Worm (Caenorhabditis elegans): ENCODE data around the gene arx-5.

DNA sequence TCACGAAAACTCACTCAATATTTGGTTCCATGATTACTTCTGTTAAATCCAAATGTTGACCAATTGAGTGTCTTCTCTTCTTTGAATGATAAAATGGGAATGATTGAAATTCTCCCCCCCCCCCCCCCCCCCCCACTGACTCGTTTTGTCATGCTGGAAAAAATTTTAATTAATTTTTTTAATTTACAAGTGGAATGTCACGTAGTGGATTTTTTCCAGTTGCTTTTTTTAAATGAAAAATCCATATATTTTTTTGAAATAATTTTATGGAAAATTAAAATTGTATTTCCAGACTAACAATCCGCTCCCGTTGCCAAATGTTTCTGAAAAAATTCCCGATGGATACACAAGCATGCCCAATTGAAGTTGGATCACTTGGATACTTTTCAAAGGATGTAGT, 28.5 kb downstream of the arx-5 start, which contains the start of gene BE10.1:
- no peak for TF ChIP-seq nhr-71 (tag; optimal IDR thresholded peaks at IDR 0.05)
- TF ChIP-seq unc-98 (GFP tag; IDR thresholded peaks at IDR 0.05) = no peak
- TF ChIP-seq alr-1 (tag; optimal IDR thresholded peaks at IDR 0.05; ENCODE audit: borderline replicate concordance) = no peak
- no peak for TF ChIP-seq Y116A8C.19 (tag; optimal IDR thresholded peaks at IDR 0.05; ENCODE audit: borderline replicate concordance)
- no peak for TF ChIP-seq snu-23 (GFP tag; optimal IDR thresholded peaks at IDR 0.05)
- no peak for TF ChIP-seq dsc-1 (tag; optimal IDR thresholded peaks at IDR 0.05)

Data from whole organism, L1 larva.